Worm (Caenorhabditis elegans): ENCODE measurements around the gene F25G6.8.
"Not testable (repeated sequence)": the region's sequence is repeated elsewhere in the genome, so short reads cannot be mapped to it uniquely, and the experiment has no call there.

DNA sequence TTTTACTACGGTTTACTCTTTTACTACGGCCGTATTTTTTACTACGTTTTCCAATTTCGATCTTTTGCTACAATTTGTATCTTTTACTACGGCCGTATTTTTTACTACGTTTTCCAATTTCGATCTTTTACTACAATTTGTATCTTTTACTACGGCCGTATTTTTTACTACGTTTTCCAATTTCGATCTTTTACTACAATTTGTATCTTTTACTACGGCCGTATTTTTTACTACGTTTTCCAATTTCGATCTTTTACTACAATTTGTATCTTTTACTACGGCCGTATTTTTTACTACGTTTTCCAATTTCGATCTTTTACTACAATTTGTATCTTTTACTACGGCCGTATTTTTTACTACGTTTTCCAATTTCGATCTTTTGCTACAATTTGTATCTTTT is 9.8 kb upstream of the F25G6.8 start, which contains the start of gene F25G6.1:
- not testable (repeated sequence) for TF ChIP-seq nhr-11 (tag; optimal IDR thresholded peaks at IDR 0.05); ceh-9 (tag; optimal IDR thresholded peaks at IDR 0.05); Y22D7AL.16 (tag; optimal IDR thresholded peaks at IDR 0.05); syd-9 (tag; optimal IDR thresholded peaks at IDR 0.05); rnt-1 (tag; optimal IDR thresholded peaks at IDR 0.05); hlh-8 (tag; optimal IDR thresholded peaks at IDR 0.05); ceh-6 (GFP tag; optimal IDR thresholded peaks at IDR 0.05); ceh-22 (tag; optimal IDR thresholded peaks at IDR 0.05); unc-55 (GFP tag; optimal IDR thresholded peaks at IDR 0.05); ceh-19 (GFP tag; optimal IDR thresholded peaks at IDR 0.05); lin-11 (tag; optimal IDR thresholded peaks at IDR 0.05); ama-1 (optimal IDR thresholded peaks at IDR 0.05); ceh-48 (tag; optimal IDR thresholded peaks at IDR 0.05)
